Worm (Caenorhabditis elegans): ENCODE data around the gene K02D10.1.

The K02D10.1 gene

DNA sequence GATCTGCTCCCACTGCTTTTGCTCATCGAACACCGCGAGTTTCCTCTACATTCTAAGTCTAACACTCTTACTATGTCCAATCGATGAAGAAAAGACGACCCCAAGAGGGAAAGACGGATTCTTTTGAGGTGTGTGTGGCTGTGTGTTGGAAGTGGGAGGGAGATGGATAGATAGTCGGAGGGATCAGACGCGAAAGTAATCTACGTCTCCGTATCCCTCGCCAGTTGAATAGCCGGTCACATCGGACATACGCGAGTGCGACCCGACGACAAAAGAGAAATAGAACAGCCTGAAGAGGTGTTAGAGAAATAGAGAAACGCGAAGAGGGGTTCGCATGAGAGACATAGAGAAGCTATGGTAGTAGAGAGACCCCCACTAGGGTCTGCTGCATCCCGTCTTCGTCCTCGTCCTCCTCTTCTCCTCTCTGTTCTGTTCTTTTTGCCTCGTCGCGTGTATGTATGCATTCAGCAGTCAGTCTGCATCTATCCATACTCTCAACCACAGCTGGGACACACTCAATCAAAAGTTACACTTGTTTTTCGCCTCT lies 26.3 kb downstream of the K02D10.1 start:
- TF ChIP-seq ref-2 (tag; optimal IDR thresholded peaks at IDR 0.05) = peak; percentile 87
- peak; percentile 80 for TF ChIP-seq hlh-30 (tag; optimal IDR thresholded peaks at IDR 0.05; ENCODE audit: insufficient read depth)
- TF ChIP-seq ztf-16 (tag; optimal IDR thresholded peaks at IDR 0.05) = no peak
- TF ChIP-seq ceh-34 (tag; optimal IDR thresholded peaks at IDR 0.05) = peak; percentile 93
- TF ChIP-seq ceh-14 (tag; optimal IDR thresholded peaks at IDR 0.05) = peak; percentile 75
- peak; percentile 54 for TF ChIP-seq ceh-2 (tag; optimal IDR thresholded peaks at IDR 0.05)
- TF ChIP-seq C08G9.2 (tag; optimal IDR thresholded peaks at IDR 0.05) = peak; percentile 60
- peak; percentile 67 for TF ChIP-seq ceh-48 (tag; optimal IDR thresholded peaks at IDR 0.05)
- TF ChIP-seq nhr-11 (tag; optimal IDR thresholded peaks at IDR 0.05) = no peak
- no peak for TF ChIP-seq hlh-13 (GFP tag; optimal IDR thresholded peaks at IDR 0.05)
- peak; percentile 55 for TF ChIP-seq hlh-8 (tag; optimal IDR thresholded peaks at IDR 0.05)
- peak; percentile 73 for TF ChIP-seq syd-9 (tag; optimal IDR thresholded peaks at IDR 0.05)
- no peak for TF ChIP-seq ceh-24 (tag; optimal IDR thresholded peaks at IDR 0.05)
- no peak for TF ChIP-seq ceh-22 (tag; optimal IDR thresholded peaks at IDR 0.05)
- peak; percentile 91 for TF ChIP-seq unc-55 (GFP tag; optimal IDR thresholded peaks at IDR 0.05)
- no peak for TF ChIP-seq lin-11 (tag; optimal IDR thresholded peaks at IDR 0.05)
- peak; percentile 90 for TF ChIP-seq dve-1 (tag; optimal IDR thresholded peaks at IDR 0.05)
- TF ChIP-seq ceh-18 (tag; optimal IDR thresholded peaks at IDR 0.05) = peak; percentile 90
- peak; percentile 83 for TF ChIP-seq F13H6.1 (tag; optimal IDR thresholded peaks at IDR 0.05)
- TF ChIP-seq elt-4 (tag; optimal IDR thresholded peaks at IDR 0.05) = no peak
- peak; percentile 10 for TF ChIP-seq sdc-2 (tag; optimal IDR thresholded peaks at IDR 0.05)
- TF ChIP-seq dmd-4 (tag; optimal IDR thresholded peaks at IDR 0.05; ENCODE audit: borderline replicate concordance) = peak; percentile 6
- TF ChIP-seq unc-3 (GFP tag; conservative IDR thresholded peaks at IDR 0.05) = no peak
- peak; percentile 17 for TF ChIP-seq unc-3 (tag; optimal IDR thresholded peaks at IDR 0.05)
- TF ChIP-seq odd-2 (tag; optimal IDR thresholded peaks at IDR 0.05) = no peak
- peak; percentile 96 for TF ChIP-seq nfya-1 (tag; optimal IDR thresholded peaks at IDR 0.05)
- TF ChIP-seq unc-42 (tag; optimal IDR thresholded peaks at IDR 0.05) = peak; percentile 69
- peak; percentile 28 for TF ChIP-seq hlh-6 (tag; optimal IDR thresholded peaks at IDR 0.05)
- peak; percentile 89 for TF ChIP-seq rnt-1 (tag; optimal IDR thresholded peaks at IDR 0.05)
- peak; percentile 3 for TF ChIP-seq lim-6 (tag; optimal IDR thresholded peaks at IDR 0.05)
- peak; percentile 17 for TF ChIP-seq tbx-7 (tag; optimal IDR thresholded peaks at IDR 0.05)
- no peak for TF ChIP-seq zip-5 (tag; optimal IDR thresholded peaks at IDR 0.05)
- TF ChIP-seq pax-1 (tag; optimal IDR thresholded peaks at IDR 0.05) = no peak
- peak; percentile 17 for TF ChIP-seq elt-2 (tag; optimal IDR thresholded peaks at IDR 0.05)
- TF ChIP-seq madf-2 (tag; optimal IDR thresholded peaks at IDR 0.05) = peak; percentile 9
- no peak for TF ChIP-seq unc-86 (tag; optimal IDR thresholded peaks at IDR 0.05)
- no peak for TF ChIP-seq ceh-45 (GFP tag; IDR thresholded peaks at IDR 0.05)
- no peak for TF ChIP-seq nhr-232 (tag; optimal IDR thresholded peaks at IDR 0.05)
- TF ChIP-seq K09A11.1 (tag; optimal IDR thresholded peaks at IDR 0.05; ENCODE audit: insufficient read depth) = peak; percentile 33
- TF ChIP-seq pros-1 (tag; optimal IDR thresholded peaks at IDR 0.05) = peak; percentile 93
- peak; percentile 10 for TF ChIP-seq che-1 (tag; optimal IDR thresholded peaks at IDR 0.05)
- TF ChIP-seq fkh-6 (tag; optimal IDR thresholded peaks at IDR 0.05) = no peak
- TF ChIP-seq ets-4 (tag; optimal IDR thresholded peaks at IDR 0.05) = peak; percentile 25
- TF ChIP-seq ceh-31 (tag; optimal IDR thresholded peaks at IDR 0.05) = peak; percentile 92
- TF ChIP-seq sox-2 (GFP tag; IDR thresholded peaks at IDR 0.05) = peak; percentile 75
- TF ChIP-seq sox-4 (tag; optimal IDR thresholded peaks at IDR 0.05) = no peak
- TF ChIP-seq ceh-30 (tag; optimal IDR thresholded peaks at IDR 0.05) = peak; percentile 60
- TF ChIP-seq pha-2 (tag; optimal IDR thresholded peaks at IDR 0.05) = no peak
- peak; percentile 95 for TF ChIP-seq tbx-2 (tag; optimal IDR thresholded peaks at IDR 0.05)
